Worm (Caenorhabditis elegans): ENCODE measurements around the gene grd-3.

Gene grd-3

DNA sequence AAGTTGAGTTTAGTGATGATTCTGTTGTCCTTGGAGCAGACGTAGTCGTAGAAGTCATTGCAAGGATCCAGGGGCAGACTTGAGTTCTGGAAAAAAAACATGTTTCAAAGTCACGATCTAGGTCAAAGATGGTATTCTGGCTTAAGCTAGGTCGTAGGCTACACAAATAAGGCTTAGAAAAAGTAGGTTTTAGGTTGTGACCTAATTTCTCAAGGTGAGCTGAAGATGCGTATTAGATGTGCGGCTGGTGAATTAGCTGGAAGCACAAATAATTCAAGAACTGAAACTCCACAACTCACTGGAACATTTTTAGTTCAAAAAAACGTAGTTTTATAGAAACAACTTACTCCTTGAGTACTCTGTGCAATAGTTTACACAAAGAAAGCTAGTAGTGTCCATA is 4.6 kb downstream of the grd-3 start, which contains the start of gene F09D12.2:
Gene F09D12.2, minus strand, starts transcription at position 101 of the 400 bp plus-strand sequence.
- TF ChIP-seq nhr-11 (tag; optimal IDR thresholded peaks at IDR 0.05) (no peak), mdl-1 (tag; optimal IDR thresholded peaks at IDR 0.05) (no peak), crh-2 (tag; optimal IDR thresholded peaks at IDR 0.05) (no peak), ZK546.5 (tag; optimal IDR thresholded peaks at IDR 0.05) (no peak), alr-1 (tag; optimal IDR thresholded peaks at IDR 0.05) (no peak), snpc-4 (tag; optimal IDR thresholded peaks at IDR 0.05) (no peak), nhr-77 (tag; optimal IDR thresholded peaks at IDR 0.05) (no peak), nhr-23 (tag; optimal IDR thresholded peaks at IDR 0.05) (no peak), unc-39 (tag; optimal IDR thresholded peaks at IDR 0.05) (no peak), peb-1 (tag; optimal IDR thresholded peaks at IDR 0.05) (no peak), dmd-4 (tag; optimal IDR thresholded peaks at IDR 0.05) (no peak), ceh-82 (tag; optimal IDR thresholded peaks at IDR 0.05) (no peak), lin-39 (tag; optimal IDR thresholded peaks at IDR 0.05) (no peak), ama-1 (optimal IDR thresholded peaks at IDR 0.05) (no peak), unc-55 (GFP tag; optimal IDR thresholded peaks at IDR 0.05) (no peak)

DNA sequence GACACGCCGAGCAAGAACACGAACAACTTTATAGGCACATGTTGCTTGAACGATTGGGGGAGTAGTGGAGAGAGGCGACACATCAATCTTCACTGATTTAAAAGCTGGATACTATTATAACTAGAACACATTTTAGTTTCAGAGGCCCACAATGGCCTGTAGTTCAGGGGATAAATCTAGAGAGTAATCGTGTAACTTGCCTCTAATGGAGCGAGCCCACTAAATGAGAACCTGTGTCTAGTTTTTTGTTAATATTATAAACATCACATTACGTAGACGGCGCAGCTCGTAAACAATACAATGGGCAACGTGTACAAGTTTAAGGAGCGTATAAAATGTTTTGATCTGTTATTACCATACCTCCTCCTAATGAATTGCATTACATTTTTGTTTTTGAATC is 5.2 kb downstream of the grd-3 start, which contains the start of gene F58E2.5:
Gene F58E2.5, plus strand, starts transcription at position 301 of the 400 bp plus-strand sequence.
- TF ChIP-seq C34F6.9 (tag; optimal IDR thresholded peaks at IDR 0.05) (no peak), sem-4 (tag; optimal IDR thresholded peaks at IDR 0.05) (no peak), unc-39 (tag; optimal IDR thresholded peaks at IDR 0.05) (no peak), ztf-1 (GFP tag; conservative IDR thresholded peaks at IDR 0.05) (no peak), blmp-1 (tag; optimal IDR thresholded peaks at IDR 0.05; ENCODE audit: insufficient read depth) (no peak), mbf-1 (tag; optimal IDR thresholded peaks at IDR 0.05) (no peak), egl-27 (tag; optimal IDR thresholded peaks at IDR 0.05) (no peak), sma-9 (GFP tag; optimal IDR thresholded peaks at IDR 0.05) (no peak), sma-9 (tag; optimal IDR thresholded peaks at IDR 0.05) (no peak), elt-1 (tag; optimal IDR thresholded peaks at IDR 0.05) (no peak), nhr-10 (tag; optimal IDR thresholded peaks at IDR 0.05) (no peak), aly-2 (tag; optimal IDR thresholded peaks at IDR 0.05) (no peak), nhr-25 (tag; optimal IDR thresholded peaks at IDR 0.05) (no peak)

DNA sequence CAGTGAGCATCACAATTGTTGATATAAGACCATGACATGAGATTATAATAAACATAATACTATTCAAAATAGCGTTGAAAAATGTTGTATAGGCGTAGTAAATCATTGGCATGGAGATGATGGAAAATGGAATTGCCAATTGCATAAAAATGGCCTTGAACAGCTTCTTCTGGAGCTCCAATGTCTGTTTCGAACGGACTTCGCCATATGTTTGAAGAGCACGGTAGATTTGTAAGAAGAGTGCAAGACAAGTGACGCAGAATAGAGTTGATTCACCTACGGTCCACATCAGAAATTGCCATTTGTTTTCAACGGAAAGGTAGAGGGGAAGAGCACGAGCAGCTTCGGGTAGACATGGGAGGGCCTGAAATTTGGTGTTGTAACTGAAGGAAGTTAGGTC is 7.9 kb downstream of the grd-3 start:
- no peak for TF ChIP-seq lsy-2 (tag; optimal IDR thresholded peaks at IDR 0.05)
- no peak for TF ChIP-seq ceh-82 (tag; optimal IDR thresholded peaks at IDR 0.05)
- TF ChIP-seq sem-4 (tag; optimal IDR thresholded peaks at IDR 0.05): no peak
- TF ChIP-seq blmp-1 (tag; optimal IDR thresholded peaks at IDR 0.05; ENCODE audit: insufficient read depth): no peak

DNA sequence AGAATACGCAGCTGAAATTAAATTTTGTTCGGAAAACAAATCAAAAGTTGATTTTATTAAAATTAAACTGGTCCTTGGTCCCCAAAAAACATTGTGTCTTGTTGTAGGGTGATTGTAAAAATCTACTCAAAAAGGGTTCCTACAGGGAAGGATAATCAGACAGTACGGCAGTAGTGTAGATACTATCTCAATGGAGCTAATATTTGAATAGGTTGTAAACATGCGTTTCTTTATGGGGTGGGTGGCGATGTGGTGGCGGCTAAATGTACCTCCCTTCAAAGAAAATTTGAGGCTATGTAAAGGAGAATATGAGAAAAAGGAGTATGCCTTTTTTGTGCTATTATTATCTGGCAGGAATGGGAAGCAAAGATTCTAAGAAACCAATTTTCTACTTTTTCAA is 13.1 kb downstream of the grd-3 start:
- TF ChIP-seq elt-3 (tag; optimal IDR thresholded peaks at IDR 0.05) (no peak), nhr-237 (tag; optimal IDR thresholded peaks at IDR 0.05) (no peak), nhr-21 (tag; optimal IDR thresholded peaks at IDR 0.05) (no peak), gmeb-1 (tag; optimal IDR thresholded peaks at IDR 0.05) (no peak), unc-39 (tag; optimal IDR thresholded peaks at IDR 0.05) (no peak)

DNA sequence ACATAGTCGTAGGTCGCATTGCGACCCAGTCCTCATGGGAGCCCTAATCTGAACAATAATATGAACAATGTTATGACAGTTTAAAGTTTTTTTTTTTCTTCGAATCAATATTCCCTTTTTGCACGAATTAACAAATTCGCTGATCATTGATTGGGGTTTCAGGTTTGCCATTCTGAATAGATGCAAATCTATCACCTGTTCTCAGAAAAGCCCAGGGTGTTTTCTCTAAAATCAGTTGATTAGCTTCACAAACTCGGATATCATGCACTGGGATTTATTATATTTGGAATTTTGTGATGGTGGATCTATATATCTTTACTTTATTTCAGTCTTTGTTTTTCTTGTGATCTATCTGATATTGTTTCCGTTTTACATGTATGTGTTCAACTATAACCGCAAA is 13.9 kb downstream of the grd-3 start, which contains the start of gene srz-23:
Gene srz-23, plus strand, starts transcription at position 263 of the 400 bp plus-strand sequence.
- TF ChIP-seq nhr-237 (tag; optimal IDR thresholded peaks at IDR 0.05) (no peak), R02D3.7 (tag; optimal IDR thresholded peaks at IDR 0.05) (no peak), crh-2 (tag; optimal IDR thresholded peaks at IDR 0.05) (no peak), nhr-12 (tag; optimal IDR thresholded peaks at IDR 0.05) (no peak), ceh-82 (tag; optimal IDR thresholded peaks at IDR 0.05) (no peak), ZK546.5 (tag; optimal IDR thresholded peaks at IDR 0.05) (no peak), dmd-4 (tag; optimal IDR thresholded peaks at IDR 0.05) (no peak), nhr-11 (tag; optimal IDR thresholded peaks at IDR 0.05) (no peak), nhr-10 (tag; optimal IDR thresholded peaks at IDR 0.05) (no peak), ztf-4 (tag; optimal IDR thresholded peaks at IDR 0.05) (no peak), ceh-16 (tag; optimal IDR thresholded peaks at IDR 0.05) (no peak), lin-11 (tag; optimal IDR thresholded peaks at IDR 0.05) (no peak), nhr-21 (tag; optimal IDR thresholded peaks at IDR 0.05) (no peak), alr-1 (tag; optimal IDR thresholded peaks at IDR 0.05) (no peak)
